Fruit fly (Drosophila melanogaster) whole organism, embryonic: ENCODE measurements around the gene hop.

Experiments
- Atf-2 ChIP-seq: fragments of 200-800 bp; sonication (Bioruptor generic); optimal IDR thresholded peaks from 2 replicates; lab custom pipeline; 2016; ENCODE audit warnings: missing biosample characterization, missing genetic modification characterization
- CG10431 ChIP-seq: fragments of 200-800 bp; sonication (Bioruptor generic); optimal IDR thresholded peaks from 3 replicates; lab custom pipeline; 2018; ENCODE audit warnings: missing biosample characterization, mild to moderate bottlenecking, missing genetic modification characterization
- CG10543 ChIP-seq: fragments of 200-800 bp; sonication (Bioruptor generic); optimal IDR thresholded peaks from 3 replicates; lab custom pipeline; 2017; ENCODE audit warnings: missing biosample characterization, mild to moderate bottlenecking, missing genetic modification characterization, moderate library complexity
- CG12071 ChIP-seq: fragments of 200-800 bp; sonication (Bioruptor generic); optimal IDR thresholded peaks from 3 replicates; lab custom pipeline; 2018; ENCODE audit warnings: missing biosample characterization, mild to moderate bottlenecking, missing genetic modification characterization
- CG1233 ChIP-seq: fragments of 200-800 bp; sonication (Bioruptor generic); optimal IDR thresholded peaks from 4 replicates; lab custom pipeline; 2018; ENCODE audit warnings: missing biosample characterization, mild to moderate bottlenecking, missing genetic modification characterization
- CG14014 ChIP-seq: fragments of 200-800 bp; sonication (Bioruptor generic); IDR thresholded peaks from 2 replicates; pipeline ENCODE4 v1.3.6; 2022; ENCODE audit warnings: missing biosample characterization, missing genetic modification characterization
- CG14965 ChIP-seq: fragments of 200-800 bp; sonication (Bioruptor generic); optimal IDR thresholded peaks from 2 replicates; lab custom pipeline; 2016; ENCODE audit warnings: missing biosample characterization, missing genetic modification characterization, borderline replicate concordance
- CG1529 ChIP-seq: fragments of 200-800 bp; sonication (Bioruptor generic); optimal IDR thresholded peaks from 3 replicates; lab custom pipeline; 2018; ENCODE audit warnings: missing biosample characterization, missing genetic modification characterization
- CG2712 ChIP-seq: fragments of 200-800 bp; optimal IDR thresholded peaks from 3 replicates; lab custom pipeline; 2019; ENCODE audit warnings: missing biosample characterization, mild to moderate bottlenecking, missing genetic modification characterization, moderate library complexity
- CG30403 ChIP-seq: fragments of 200-800 bp; sonication (Bioruptor generic); optimal IDR thresholded peaks from 3 replicates; lab custom pipeline; 2016; ENCODE audit warnings: missing biosample characterization, missing genetic modification characterization
- CG3163 ChIP-seq: fragments of 200-800 bp; sonication (Bioruptor generic); optimal IDR thresholded peaks from 3 replicates; lab custom pipeline; 2016; ENCODE audit warnings: missing biosample characterization, missing genetic modification characterization
- CG32532 ChIP-seq: fragments of 200-800 bp; sonication (Bioruptor generic); IDR thresholded peaks from 2 replicates; pipeline ENCODE4 v1.3.6; 2022; ENCODE audit warnings: missing biosample characterization, missing genetic modification characterization
- CG3281 ChIP-seq: fragments of 200-800 bp; sonication (Bioruptor generic); optimal IDR thresholded peaks from 3 replicates; lab custom pipeline; 2017; ENCODE audit warnings: missing biosample characterization, mild to moderate bottlenecking, missing genetic modification characterization
- CG34224 ChIP-seq: fragments of 200-800 bp; sonication (Bioruptor generic); IDR thresholded peaks from 3 replicates; pipeline ENCODE4 v1.3.6; 2022; ENCODE audit warnings: missing biosample characterization, missing genetic modification characterization; ENCODE audit not compliant: partially characterized antibody
- CG34422 ChIP-seq: fragments of 200-800 bp; sonication (Bioruptor generic); IDR thresholded peaks from 3 replicates; pipeline ENCODE4 v1.3.6; 2022; ENCODE audit warnings: missing biosample characterization, missing genetic modification characterization
- CG6254 ChIP-seq: fragments of 200-800 bp; sonication (Bioruptor generic); optimal IDR thresholded peaks from 3 replicates; lab custom pipeline; 2017; ENCODE audit warnings: mild to moderate bottlenecking, missing biosample characterization, missing genetic modification reagents, missing genetic modification characterization
- CG6689 ChIP-seq: fragments of 200-800 bp; sonication (Bioruptor generic); IDR thresholded peaks from 2 replicates; pipeline ENCODE4 v1.3.6; 2022; ENCODE audit warnings: missing biosample characterization, missing genetic modification characterization
- CG9797 ChIP-seq: fragments of 200-800 bp; sonication (Bioruptor generic); optimal IDR thresholded peaks from 3 replicates; lab custom pipeline; 2018; ENCODE audit warnings: missing biosample characterization, mild to moderate bottlenecking, missing genetic modification characterization
- D19A ChIP-seq: fragments of 200-800 bp; optimal IDR thresholded peaks from 3 replicates; lab custom pipeline; 2019; ENCODE audit warnings: missing biosample characterization, mild to moderate bottlenecking, missing genetic modification characterization, moderate library complexity
- Dek ChIP-seq: fragments of 200-800 bp; sonication (Bioruptor generic); optimal IDR thresholded peaks from 3 replicates; lab custom pipeline; 2019; ENCODE audit warnings: missing biosample characterization, mild to moderate bottlenecking, missing genetic modification characterization, moderate library complexity
- Dll ChIP-seq: fragments of 200-800 bp; sonication (Bioruptor generic); IDR thresholded peaks from 4 replicates; pipeline ENCODE4 v1.3.6; 2022; ENCODE audit warnings: missing biosample characterization, missing genetic modification characterization; ENCODE audit not compliant: partially characterized antibody
- Dref ChIP-seq: fragments of 200-800 bp; sonication (Bioruptor generic); IDR thresholded peaks from 2 replicates; pipeline ENCODE4 v1.3.6; 2022; ENCODE audit warnings: missing biosample characterization, missing genetic modification characterization
- E2f1 ChIP-seq: fragments of 200-800 bp; sonication (Bioruptor generic); IDR thresholded peaks from 2 replicates; pipeline ENCODE4 v1.3.6; 2022; ENCODE audit warnings: missing biosample characterization, missing genetic modification characterization
- Elba2 ChIP-seq: fragments of 200-800 bp; sonication (Bioruptor generic); optimal IDR thresholded peaks from 3 replicates; lab custom pipeline; 2016; ENCODE audit warnings: missing biosample characterization, missing genetic modification characterization
- Fer1 ChIP-seq: fragments of 200-800 bp; sonication (Bioruptor generic); optimal IDR thresholded peaks from 2 replicates; lab custom pipeline; 2017; ENCODE audit warnings: missing biosample characterization, mild to moderate bottlenecking, missing genetic modification characterization
- HLH3B ChIP-seq: fragments of 200-800 bp; sonication (Bioruptor generic); IDR thresholded peaks from 2 replicates; pipeline ENCODE4 v1.3.6; 2022; ENCODE audit warnings: missing biosample characterization, missing genetic modification characterization
- HLH54F ChIP-seq: fragments of 200-800 bp; sonication (Bioruptor generic); optimal IDR thresholded peaks from 3 replicates; lab custom pipeline; 2016; ENCODE audit warnings: missing biosample characterization, missing genetic modification characterization
- HLHmδ ChIP-seq: fragments of 200-800 bp; sonication (Bioruptor generic); optimal IDR thresholded peaks from 2 replicates; lab custom pipeline; 2018; ENCODE audit warnings: missing biosample characterization, mild to moderate bottlenecking, missing genetic modification characterization, moderate library complexity
- Scr ChIP-seq: fragments of 200-800 bp; sonication (Bioruptor generic); IDR thresholded peaks from 2 replicates; pipeline ENCODE4 v1.3.6; 2022; ENCODE audit warnings: missing biosample characterization, missing genetic modification characterization; ENCODE audit not compliant: partially characterized antibody
- Xbp1 ChIP-seq: fragments of 200-800 bp; sonication (Bioruptor generic); optimal IDR thresholded peaks from 3 replicates; lab custom pipeline; 2016; ENCODE audit warnings: missing biosample characterization, mild to moderate bottlenecking, missing genetic modification characterization
- bsh ChIP-seq, 2 experiments: fragments of 200-800 bp; sonication (Bioruptor generic); optimal IDR thresholded peaks; 2 replicates each; lab custom pipeline; 2017 to 2018; ENCODE audit warnings: mild to moderate bottlenecking in 2 of 2, missing biosample characterization in 2 of 2, missing genetic modification characterization in 2 of 2, moderate library complexity in 1 of 2
- caup ChIP-seq: fragments of 200-800 bp; sonication (Bioruptor generic); optimal IDR thresholded peaks from 3 replicates; lab custom pipeline; 2017; ENCODE audit warnings: missing biosample characterization, mild to moderate bottlenecking, missing genetic modification characterization, moderate library complexity; ENCODE audit not compliant: severe bottlenecking
- chn ChIP-seq: fragments of 200-800 bp; sonication (Bioruptor generic); optimal IDR thresholded peaks from 2 replicates; lab custom pipeline; 2016; ENCODE audit warnings: missing biosample characterization, missing genetic modification characterization
- ci ChIP-seq: fragments of 200-800 bp; sonication (Bioruptor generic); IDR thresholded peaks from 3 replicates; pipeline ENCODE4 v1.3.6; 2022; ENCODE audit warnings: missing biosample characterization, missing genetic modification characterization
- crol ChIP-seq: fragments of 200-800 bp; sonication (Bioruptor generic); IDR thresholded peaks from 2 replicates; pipeline ENCODE4 v1.3.6; 2022; ENCODE audit warnings: missing biosample characterization, missing genetic modification characterization
- dmrt99B ChIP-seq: fragments of 200-800 bp; sonication (Bioruptor generic); optimal IDR thresholded peaks from 2 replicates; lab custom pipeline; 2018; ENCODE audit warnings: missing biosample characterization, mild to moderate bottlenecking, missing genetic modification characterization, moderate library complexity
- en ChIP-seq: fragments of 200-800 bp; sonication (Bioruptor generic); optimal IDR thresholded peaks from 2 replicates; lab custom pipeline; 2016; ENCODE audit warnings: missing biosample characterization, missing genetic modification characterization
- gce ChIP-seq: fragments of 200-800 bp; sonication (Bioruptor generic); IDR thresholded peaks from 3 replicates; pipeline ENCODE4 v1.3.6; 2022; ENCODE audit warnings: missing biosample characterization, missing genetic modification characterization
- hbn ChIP-seq: fragments of 200-800 bp; sonication (Bioruptor generic); IDR thresholded peaks from 2 replicates; pipeline ENCODE4 v1.3.6; 2022; ENCODE audit warnings: missing biosample characterization, missing genetic modification characterization; ENCODE audit not compliant: partially characterized antibody
- lmd ChIP-seq: fragments of 200-800 bp; sonication (Bioruptor generic); IDR thresholded peaks from 2 replicates; pipeline ENCODE4 v1.3.6; 2022; ENCODE audit warnings: missing biosample characterization, missing genetic modification characterization
- otp ChIP-seq: fragments of 200-800 bp; sonication (Bioruptor generic); IDR thresholded peaks from 3 replicates; pipeline ENCODE4, ENCODE4 v1.3.6; 2022; ENCODE audit warnings: missing biosample characterization, missing genetic modification characterization
- pho ChIP-seq: fragments of 200-800 bp; sonication (Bioruptor generic); optimal IDR thresholded peaks from 2 replicates; lab custom pipeline; 2016; ENCODE audit warnings: missing biosample characterization, missing genetic modification characterization
- sens ChIP-seq: fragments of 200-800 bp; sonication (Bioruptor generic); peaks from one replicate; lab custom pipeline; 2016; ENCODE audit warnings: missing biosample characterization, missing genetic modification characterization
- so ChIP-seq: fragments of 200-800 bp; sonication (Bioruptor generic); IDR thresholded peaks from 3 replicates; pipeline ENCODE4 v1.3.6; 2022; ENCODE audit warnings: missing biosample characterization, missing genetic modification characterization
- sr ChIP-seq: fragments of 200-800 bp; sonication (Bioruptor generic); IDR thresholded peaks from 3 replicates; pipeline ENCODE4 v1.3.6; 2022; ENCODE audit warnings: missing biosample characterization, missing genetic modification characterization
- tx ChIP-seq: fragments of 200-800 bp; sonication (Bioruptor generic); optimal IDR thresholded peaks from 2 replicates; lab custom pipeline; 2016; ENCODE audit warnings: missing biosample characterization, missing genetic modification characterization

hop gene

DNA sequence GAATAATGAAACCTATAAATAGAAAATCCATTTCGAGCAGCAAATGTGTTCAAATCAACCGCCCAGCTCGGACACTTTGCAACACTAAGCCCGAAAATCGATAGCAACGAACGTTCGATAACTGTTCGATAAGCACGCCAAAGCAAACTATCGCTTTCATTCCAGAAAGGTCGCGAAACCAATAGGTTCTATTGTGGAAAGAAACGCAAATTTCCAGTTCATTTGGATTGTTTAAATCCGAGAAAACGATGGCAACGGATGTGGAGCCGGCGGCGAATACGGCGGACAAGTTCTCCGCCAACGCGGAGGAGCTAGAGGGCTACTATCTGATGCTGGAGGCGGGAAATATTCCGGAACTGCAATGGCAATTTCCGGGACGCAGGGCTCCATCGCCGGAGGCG, 8.8 kb downstream of the hop start, which contains the start of gene Pa1 (continued):
- TF ChIP-seq Elba2 (GFP tag; lab: Kevin White, UChicago) (peak; percentile 22), HLH3B (GFP tag; lab: Robert Waterston, UW) (no peak), sens (GFP tag; lab: Kevin White, UChicago) (peak; percentile 52), CG12071 (GFP tag; lab: Kevin White, UChicago) (no peak), Dref (GFP tag; lab: Robert Waterston, UW) (peak; percentile 88), D19A (no peak), HLH54F (GFP tag; lab: Kevin White, UChicago) (no peak), CG9797 (GFP tag; lab: Kevin White, UChicago) (peak; percentile 2), CG10431 (GFP tag; lab: Kevin White, UChicago) (no peak), CG14014 (GFP tag; lab: Robert Waterston, UW) (no peak), chn (GFP tag; lab: Kevin White, UChicago) (no peak), CG10543 (no peak), crol (GFP tag; lab: Robert Waterston, UW) (no peak), pho (GFP tag; lab: Kevin White, UChicago) (no peak), CG2712 (tag; lab: Kevin White, UChicago) (no peak), Dll (GFP tag; lab: Robert Waterston, UW) (peak; percentile 76), Fer1 (GFP tag; lab: Kevin White, UChicago) (peak; percentile 41), CG14965 (no peak), CG1233 (GFP tag; lab: Kevin White, UChicago) (no peak), dmrt99B (no peak), CG30403 (GFP tag; lab: Kevin White, UChicago) (no peak), HLHmδ (no peak), E2f1 (GFP tag; lab: Robert Waterston, UW) (no peak), CG34224 (GFP tag; lab: Robert Waterston, UW) (peak; percentile 76), bsh (GFP tag; optimal IDR thresholded peaks at IDR 0.05; lab: Kevin White, UChicago) (no peak), sr (GFP tag; lab: Robert Waterston, UW) (no peak), Scr (GFP tag; lab: Robert Waterston, UW) (peak; percentile 62), CG6689 (GFP tag; lab: Robert Waterston, UW) (no peak), CG3163 (GFP tag; lab: Kevin White, UChicago) (no peak), Dek (tag; lab: Kevin White, UChicago) (no peak), gce (GFP tag; lab: Robert Waterston, UW) (no peak), Xbp1 (GFP tag; lab: Kevin White, UChicago) (no peak), otp (no peak), en (GFP tag; lab: Kevin White, UChicago) (no peak), CG6254 (no peak), CG32532 (no peak), hbn (GFP tag; lab: Robert Waterston, UW) (peak; percentile 68), so (GFP tag; lab: Robert Waterston, UW) (no peak), caup (no peak), ci (GFP tag; lab: Robert Waterston, UW) (peak; percentile 68; the same call in 2 of the 3 replicates), CG1529 (GFP tag; lab: Kevin White, UChicago) (no peak), CG34422 (GFP tag; lab: Robert Waterston, UW) (no peak), CG3281 (no peak), tx (GFP tag; lab: Kevin White, UChicago) (no peak), lmd (no peak), Atf-2 (GFP tag; lab: Kevin White, UChicago) (no peak)
- TF ChIP-seq, all 482 proteins: peak for 75
